Worm (Caenorhabditis elegans) whole organism, late embryonic: ENCODE data around the gene F59C12.3.

Experiments used
- Y22D7AL.16 ChIP-seq: sonication (generic microtip); optimal IDR thresholded peaks from 2 replicates; lab custom pipeline; 2016; ENCODE audit warnings: missing genetic modification characterization, missing compliant biosample characterization
- ahr-1 ChIP-seq: sonication (generic microtip); optimal IDR thresholded peaks from 2 replicates; lab custom pipeline; 2016; ENCODE audit warnings: missing genetic modification characterization, missing compliant biosample characterization
- ama-1 ChIP-seq: fragments of 150-350 bp; optimal IDR thresholded peaks from 2 replicates; lab custom pipeline; 2014
- ceh-18 ChIP-seq: sonication (generic microtip); optimal IDR thresholded peaks from 2 replicates; lab custom pipeline; 2016; ENCODE audit warnings: missing genetic modification characterization, missing compliant biosample characterization
- ceh-22 ChIP-seq: sonication (generic microtip); optimal IDR thresholded peaks from 2 replicates; lab custom pipeline; 2017; ENCODE audit warnings: missing biosample characterization, missing genetic modification characterization
- ceh-24 ChIP-seq: sonication (generic microtip); optimal IDR thresholded peaks from 2 replicates; lab custom pipeline; 2016; ENCODE audit warnings: mild to moderate bottlenecking, missing genetic modification characterization, missing compliant biosample characterization
- ceh-31 ChIP-seq: sonication (generic microtip); optimal IDR thresholded peaks from 2 replicates; lab custom pipeline; 2016; ENCODE audit warnings: missing genetic modification characterization, missing compliant biosample characterization
- ceh-6 ChIP-seq: fragments of 200-800 bp; sonication (Bioruptor generic); optimal IDR thresholded peaks from 2 replicates; lab custom pipeline; 2018; ENCODE audit warnings: mild to moderate bottlenecking, missing genetic modification characterization, missing compliant biosample characterization
- ceh-9 ChIP-seq: sonication (generic microtip); optimal IDR thresholded peaks from 2 replicates; lab custom pipeline; 2016; ENCODE audit warnings: mild to moderate bottlenecking, missing genetic modification characterization, inconsistent platforms, missing compliant biosample characterization
- che-1 ChIP-seq: sonication (generic microtip); optimal IDR thresholded peaks from 2 replicates; lab custom pipeline; 2016; ENCODE audit warnings: mild to moderate bottlenecking, missing genetic modification characterization, missing compliant biosample characterization
- dmd-4 ChIP-seq: sonication (generic microtip); optimal IDR thresholded peaks from 2 replicates; lab custom pipeline; 2016; ENCODE audit warnings: borderline replicate concordance, missing genetic modification characterization, missing compliant biosample characterization
- dve-1 ChIP-seq: sonication (generic microtip); optimal IDR thresholded peaks from 2 replicates; lab custom pipeline; 2017; ENCODE audit warnings: antibody characterized with exemption, mild to moderate bottlenecking, missing genetic modification characterization, missing compliant biosample characterization
- elt-2 ChIP-seq: sonication (generic microtip); optimal IDR thresholded peaks from 2 replicates; lab custom pipeline; 2016; ENCODE audit warnings: missing genetic modification reagents, missing genetic modification characterization, missing compliant biosample characterization
- elt-4 ChIP-seq: sonication (generic microtip); optimal IDR thresholded peaks from 2 replicates; lab custom pipeline; 2016; ENCODE audit warnings: missing genetic modification characterization, missing compliant biosample characterization
- ets-4 ChIP-seq: sonication (generic microtip); optimal IDR thresholded peaks from 2 replicates; lab custom pipeline; 2016; ENCODE audit warnings: missing genetic modification characterization, missing compliant biosample characterization
- eyg-1 ChIP-seq: sonication (generic microtip); optimal IDR thresholded peaks from 2 replicates; lab custom pipeline; 2016; ENCODE audit warnings: missing genotype, missing genetic modification characterization, missing compliant biosample characterization
- fax-1 ChIP-seq: sonication (generic microtip); optimal IDR thresholded peaks from 2 replicates; lab custom pipeline; 2016; ENCODE audit warnings: missing genotype, missing genetic modification characterization, missing compliant biosample characterization
- fkh-10 ChIP-seq: fragments of 150-350 bp; optimal IDR thresholded peaks from 2 replicates; lab custom pipeline; 2014; ENCODE audit warnings: missing biosample characterization, missing genetic modification reagents, missing genetic modification characterization
- gmeb-2 ChIP-seq: sonication (generic microtip); optimal IDR thresholded peaks from 2 replicates; lab custom pipeline; 2016; ENCODE audit warnings: missing genetic modification characterization, inconsistent platforms, missing compliant biosample characterization
- hlh-13 ChIP-seq: fragments of 200-800 bp; sonication (Bioruptor generic); optimal IDR thresholded peaks from 2 replicates; lab custom pipeline; 2018; ENCODE audit warnings: mild to moderate bottlenecking, missing genetic modification characterization, missing compliant biosample characterization
- hlh-15 ChIP-seq: sonication (generic microtip); optimal IDR thresholded peaks from 2 replicates; lab custom pipeline; 2016; ENCODE audit warnings: missing genetic modification characterization, missing compliant biosample characterization
- lim-6 ChIP-seq: sonication (generic microtip); optimal IDR thresholded peaks from 2 replicates; lab custom pipeline; 2016; ENCODE audit warnings: missing genetic modification characterization, missing compliant biosample characterization
- lin-11 ChIP-seq: fragments of 200-800 bp; sonication (Bioruptor generic); optimal IDR thresholded peaks from 2 replicates; lab custom pipeline; 2018; ENCODE audit warnings: mild to moderate bottlenecking, missing genetic modification characterization, missing compliant biosample characterization
- madf-2 ChIP-seq: sonication (generic microtip); optimal IDR thresholded peaks from 2 replicates; lab custom pipeline; 2017; ENCODE audit warnings: missing genetic modification characterization, missing compliant biosample characterization
- mec-3 ChIP-seq: sonication (generic microtip); optimal IDR thresholded peaks from 2 replicates; lab custom pipeline; 2016; ENCODE audit warnings: borderline replicate concordance, missing genetic modification characterization, missing compliant biosample characterization
- nfya-1 ChIP-seq: sonication (generic microtip); optimal IDR thresholded peaks from 2 replicates; lab custom pipeline; 2017; ENCODE audit warnings: missing genetic modification characterization, mild to moderate bottlenecking, missing compliant biosample characterization, antibody characterized with exemption, moderate library complexity
- nhr-11 ChIP-seq: fragments of 150-350 bp; optimal IDR thresholded peaks from 2 replicates; lab custom pipeline; 2014; ENCODE audit warnings: missing biosample characterization, missing genetic modification characterization
- nhr-232 ChIP-seq: sonication (generic microtip); optimal IDR thresholded peaks from 2 replicates; lab custom pipeline; 2016; ENCODE audit warnings: missing genetic modification characterization, missing compliant biosample characterization
- npax-4 ChIP-seq: sonication (generic microtip); optimal IDR thresholded peaks from 2 replicates; lab custom pipeline; 2016; ENCODE audit warnings: missing genetic modification characterization, missing compliant biosample characterization
- odd-2 ChIP-seq: sonication (generic microtip); optimal IDR thresholded peaks from 2 replicates; lab custom pipeline; 2017; ENCODE audit warnings: antibody characterized with exemption, mild to moderate bottlenecking, missing genetic modification characterization, missing compliant biosample characterization
- pag-3 ChIP-seq: sonication (generic microtip); optimal IDR thresholded peaks from 2 replicates; lab custom pipeline; 2016; ENCODE audit warnings: missing compliant biosample characterization, missing genetic modification characterization, borderline replicate concordance
- pat-9 ChIP-seq: fragments of 200-800 bp; sonication (Bioruptor generic); optimal IDR thresholded peaks from 2 replicates; lab custom pipeline; 2018; ENCODE audit warnings: mild to moderate bottlenecking, missing genetic modification characterization, moderate library complexity, missing compliant biosample characterization
- pax-1 ChIP-seq: fragments of 150-350 bp; optimal IDR thresholded peaks from 2 replicates; lab custom pipeline; 2014; ENCODE audit warnings: missing biosample characterization, missing genetic modification characterization
- pha-2 ChIP-seq: sonication (generic microtip); optimal IDR thresholded peaks from 2 replicates; lab custom pipeline; 2017; ENCODE audit warnings: mild to moderate bottlenecking, missing genetic modification characterization, missing compliant biosample characterization
- pqm-1 ChIP-seq: sonication (generic microtip); optimal IDR thresholded peaks from 2 replicates; lab custom pipeline; 2016; ENCODE audit warnings: missing genetic modification characterization, missing compliant biosample characterization
- rnt-1 ChIP-seq: sonication (generic microtip); optimal IDR thresholded peaks from 2 replicates; lab custom pipeline; 2016; ENCODE audit warnings: missing genetic modification characterization, missing compliant biosample characterization
- sdc-2 ChIP-seq: sonication (generic microtip); optimal IDR thresholded peaks from 2 replicates; lab custom pipeline; 2016; ENCODE audit warnings: missing genotype, missing genetic modification characterization, missing compliant biosample characterization
- sox-2 ChIP-seq: fragments of 200-800 bp; sonication (Bioruptor generic); IDR thresholded peaks from 2 replicates; pipeline ENCODE4 v1.3.6; 2022; ENCODE audit warnings: missing genetic modification reagents, missing genetic modification characterization, missing compliant biosample characterization
- syd-9 ChIP-seq: sonication (generic microtip); optimal IDR thresholded peaks from 2 replicates; lab custom pipeline; 2016; ENCODE audit warnings: mild to moderate bottlenecking, missing genetic modification characterization, moderate library complexity, missing compliant biosample characterization
- tbx-2 ChIP-seq: sonication (generic microtip); optimal IDR thresholded peaks from 2 replicates; lab custom pipeline; 2016; ENCODE audit warnings: missing genetic modification characterization, missing compliant biosample characterization
- unc-86 ChIP-seq: sonication (generic microtip); optimal IDR thresholded peaks from 2 replicates; lab custom pipeline; 2016; ENCODE audit warnings: missing genetic modification characterization, missing compliant biosample characterization

The F59C12.3 gene

DNA sequence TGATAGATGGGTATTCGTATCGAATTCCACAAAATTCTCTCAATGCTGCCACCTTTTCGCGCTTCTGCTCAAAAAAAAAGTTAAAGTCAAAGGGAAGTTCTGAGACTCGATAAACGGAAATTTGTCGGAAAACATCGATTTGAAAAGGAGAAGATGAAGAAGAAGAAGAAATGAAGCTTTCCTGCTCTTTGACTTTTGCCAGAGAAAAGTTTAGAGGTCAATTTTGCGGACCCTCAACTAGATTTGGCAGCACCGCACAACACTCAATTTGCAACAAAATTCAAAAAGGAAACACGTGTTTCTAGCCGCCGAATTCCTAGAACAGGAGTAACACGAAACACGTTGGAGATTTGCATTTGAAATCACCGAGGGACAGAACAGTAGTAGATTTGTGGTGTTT is 21.2 kb downstream of the F59C12.3 start:
- TF ChIP-seq pax-1 (tag; lab: Kevin White, UChicago) (no peak), sox-2 (GFP tag; lab: Robert Waterston, UW) (no peak), ama-1 (lab: Kevin White, UChicago) (no peak), npax-4 (no peak), Y22D7AL.16 (tag; lab: Kevin White, UChicago) (no peak), tbx-2 (tag; lab: Kevin White, UChicago) (no peak), elt-4 (tag; lab: Kevin White, UChicago) (no peak)

- TF ChIP-seq elt-2 (tag; lab: Kevin White, UChicago), result no peak
- peak; percentile 17 for TF ChIP-seq mec-3 (tag; lab: Kevin White, UChicago)
- peak; percentile 9 for TF ChIP-seq ceh-18 (tag; lab: Kevin White, UChicago)
These were observed 30.0 kb downstream of the F59C12.3 start, which contains the start of gene ser-1 for ce11 chrX:16579303-16579795. Gene ser-1 (plus strand): TSS chrX:16579745.

- TF ChIP-seq gmeb-2 (tag; lab: Kevin White, UChicago) (no peak), pqm-1 (tag; lab: Kevin White, UChicago) (no peak), elt-2 (tag; lab: Kevin White, UChicago) (no peak)
These were observed 34.1 kb downstream of the F59C12.3 start for ce11 chrX:16575262-16575661.

- TF ChIP-seq ets-4 (tag; lab: Kevin White, UChicago) (no peak), pqm-1 (tag; lab: Kevin White, UChicago) (no peak), dve-1 (no peak), che-1 (tag; lab: Kevin White, UChicago) (no peak), ceh-18 (tag; lab: Kevin White, UChicago) (no peak), fax-1 (tag; lab: Kevin White, UChicago) (no peak), hlh-13 (GFP tag; lab: Kevin White, UChicago) (no peak), fkh-10 (GFP tag; lab: Kevin White, UChicago) (no peak), odd-2 (tag; lab: Kevin White, UChicago) (no peak), ahr-1 (tag; lab: Kevin White, UChicago) (no peak), eyg-1 (tag; lab: Kevin White, UChicago) (no peak), pax-1 (tag; lab: Kevin White, UChicago) (no peak), ceh-24 (tag; lab: Kevin White, UChicago) (no peak), syd-9 (tag; lab: Kevin White, UChicago) (no peak), pat-9 (tag; lab: Kevin White, UChicago) (no peak), lin-11 (tag; lab: Kevin White, UChicago) (no peak), sdc-2 (no peak)
These were observed 35.0 kb downstream of the F59C12.3 start for ce11 chrX:16574303-16574702.

ce11 chrX:16571877-16572276 is 37.4 kb downstream of the F59C12.3 start:
- TF ChIP-seq nfya-1 (tag; lab: Kevin White, UChicago) (no peak), pax-1 (tag; lab: Kevin White, UChicago) (no peak), tbx-2 (tag; lab: Kevin White, UChicago) (no peak), nhr-11 (no peak), elt-4 (tag; lab: Kevin White, UChicago) (no peak), unc-86 (tag; lab: Kevin White, UChicago) (no peak), lim-6 (tag; lab: Kevin White, UChicago) (no peak), pag-3 (tag; lab: Kevin White, UChicago) (no peak)

ce11 chrX:16566358-16566757 is 43.0 kb downstream of the F59C12.3 start:
- TF ChIP-seq dmd-4 (tag; lab: Kevin White, UChicago), result no peak
- TF ChIP-seq dve-1, result no peak
- TF ChIP-seq che-1 (tag; lab: Kevin White, UChicago), result no peak
- no peak for TF ChIP-seq ceh-9
- TF ChIP-seq odd-2 (tag; lab: Kevin White, UChicago), result no peak
- no peak for TF ChIP-seq ceh-6 (GFP tag; lab: Kevin White, UChicago)
- TF ChIP-seq ahr-1 (tag; lab: Kevin White, UChicago), result no peak
- no peak for TF ChIP-seq ceh-24 (tag; lab: Kevin White, UChicago)
- no peak for TF ChIP-seq hlh-15
- no peak for TF ChIP-seq madf-2
- no peak for TF ChIP-seq rnt-1 (tag; lab: Kevin White, UChicago)
- no peak for TF ChIP-seq lim-6 (tag; lab: Kevin White, UChicago)
- TF ChIP-seq sox-2 (GFP tag; lab: Robert Waterston, UW), result no peak
- TF ChIP-seq ceh-31 (tag; lab: Kevin White, UChicago), result no peak
- no peak for TF ChIP-seq pha-2 (tag; lab: Kevin White, UChicago)
- no peak for TF ChIP-seq ceh-22
- TF ChIP-seq nhr-232 (tag; lab: Kevin White, UChicago), result no peak
- TF ChIP-seq, all 69 proteins: peak for 0
